Worm (Caenorhabditis elegans) whole organism, L1 larva: ENCODE results near the gene C07D8.6.

Experiments used
- aly-2 ChIP-seq: fragments of 150-350 bp; optimal IDR thresholded peaks from 2 replicates; lab custom pipeline; 2014; ENCODE audit warnings: missing biosample characterization, missing genetic modification characterization
- ama-1 ChIP-seq: fragments of 150-350 bp; optimal IDR thresholded peaks from 2 replicates; lab custom pipeline; 2014
- blmp-1 ChIP-seq: fragments of 150-350 bp; optimal IDR thresholded peaks from 2 replicates; lab custom pipeline; 2014; ENCODE audit warnings: missing biosample characterization, missing genetic modification characterization
- grh-1 ChIP-seq: fragments of 200-800 bp; sonication (Bioruptor generic); IDR thresholded peaks from 2 replicates; pipeline ENCODE4 v1.3.6; 2022; ENCODE audit warnings: missing genetic modification reagents, missing genetic modification characterization, missing compliant biosample characterization
- lin-14 ChIP-seq: fragments of 200-800 bp; sonication (Bioruptor generic); optimal IDR thresholded peaks from 2 replicates; lab custom pipeline; 2018; ENCODE audit warnings: mild to moderate bottlenecking, missing genetic modification characterization, moderate library complexity, missing compliant biosample characterization
- lin-15B ChIP-seq: fragments of 150-350 bp; sonication (generic microtip); optimal IDR thresholded peaks from 3 replicates; lab custom pipeline; 2014; ENCODE audit warnings: missing biosample characterization, missing genetic modification characterization
- lin-39 ChIP-seq: fragments of 150-350 bp; optimal IDR thresholded peaks from 2 replicates; lab custom pipeline; 2014; ENCODE audit warnings: missing biosample characterization, missing genetic modification reagents, missing genetic modification characterization
- mdl-1 ChIP-seq, 2 experiments: fragments of 150-350 bp; optimal IDR thresholded peaks; 2 replicates each; lab custom pipeline; 2014 to 2017; ENCODE audit warnings: missing biosample characterization in 2 of 2, missing genetic modification characterization in 2 of 2, inconsistent platforms in 1 of 2
- nhr-11 ChIP-seq: fragments of 150-350 bp; optimal IDR thresholded peaks from 2 replicates; lab custom pipeline; 2014; ENCODE audit warnings: missing biosample characterization, missing genetic modification characterization
- pqm-1 ChIP-seq: sonication (generic microtip); optimal IDR thresholded peaks from 3 replicates; lab custom pipeline; 2017; ENCODE audit warnings: missing biosample characterization, missing genetic modification characterization
- rnt-1 ChIP-seq: sonication (generic microtip); optimal IDR thresholded peaks from 2 replicates; lab custom pipeline; 2016; ENCODE audit warnings: mild to moderate bottlenecking, missing genetic modification characterization, moderate library complexity, missing compliant biosample characterization

- no peak for TF ChIP-seq lin-14 (GFP tag; lab: Kevin White, UChicago)
- TF ChIP-seq ama-1 (lab: Kevin White, UChicago) = no peak
- TF ChIP-seq rnt-1 (tag; lab: Kevin White, UChicago) = no peak
- no peak for TF ChIP-seq mdl-1 (tag; optimal IDR thresholded peaks at IDR 0.05; lab: Kevin White, UChicago)
- no peak for TF ChIP-seq lin-15B (tag; lab: Kevin White, UChicago)
- TF ChIP-seq aly-2 = no peak
- no peak for TF ChIP-seq pqm-1 (tag; lab: Kevin White, UChicago)
- no peak for TF ChIP-seq nhr-11 (tag; lab: Kevin White, UChicago)
- no peak for TF ChIP-seq blmp-1 (tag; lab: Kevin White, UChicago)
- no peak for TF ChIP-seq lin-39 (tag; lab: Kevin White, UChicago)
- TF ChIP-seq grh-1 (GFP tag; lab: Robert Waterston, UW) = no peak
These were observed 28.5 kb downstream of the C07D8.6 start for ce11 chrX:7369770-7370169.
